Worm (Caenorhabditis elegans) whole organism, L1 larva: ENCODE measurements around the gene mdt-8.
A peak's percentile ranks its signal among the peaks of the same experiment; 100 is the strongest.

Source experiments
- C34B4.2 ChIP-seq: sonication (generic microtip); optimal IDR thresholded peaks from 2 replicates; lab custom pipeline; 2017; ENCODE audit warnings: mild to moderate bottlenecking, missing genetic modification characterization, missing compliant biosample characterization
- F16B12.6 ChIP-seq: fragments of 150-350 bp; optimal IDR thresholded peaks from 2 replicates; lab custom pipeline; 2014; ENCODE audit warnings: missing biosample characterization, missing genetic modification characterization
- Y116A8C.19 ChIP-seq: sonication (generic microtip); optimal IDR thresholded peaks from 2 replicates; lab custom pipeline; 2016; ENCODE audit warnings: missing compliant biosample characterization, missing genetic modification characterization, borderline replicate concordance
- aha-1 ChIP-seq: fragments of 150-350 bp; optimal IDR thresholded peaks from 2 replicates; lab custom pipeline; 2014; ENCODE audit warnings: missing biosample characterization, missing genetic modification characterization
- aly-2 ChIP-seq: fragments of 150-350 bp; optimal IDR thresholded peaks from 2 replicates; lab custom pipeline; 2014; ENCODE audit warnings: missing biosample characterization, missing genetic modification characterization
- ceh-63 ChIP-seq: fragments of 200-800 bp; sonication (Bioruptor generic); optimal IDR thresholded peaks from 2 replicates; lab custom pipeline; 2018; ENCODE audit warnings: mild to moderate bottlenecking, missing genetic modification characterization, missing compliant biosample characterization
- ceh-88 ChIP-seq: fragments of 200-800 bp; sonication (Bioruptor generic); IDR thresholded peaks from 2 replicates; pipeline ENCODE4 v1.3.6; 2022; ENCODE audit warnings: missing genetic modification characterization, missing compliant biosample characterization
- ceh-90 ChIP-seq: sonication (generic microtip); optimal IDR thresholded peaks from 2 replicates; lab custom pipeline; 2016; ENCODE audit warnings: missing genetic modification characterization, missing compliant biosample characterization
- dsc-1 ChIP-seq: sonication (generic microtip); optimal IDR thresholded peaks from 2 replicates; lab custom pipeline; 2016; ENCODE audit warnings: mild to moderate bottlenecking, missing genetic modification characterization, missing compliant biosample characterization
- efl-3 ChIP-seq: fragments of 200-800 bp; sonication (Bioruptor generic); optimal IDR thresholded peaks from 2 replicates; lab custom pipeline; 2018; ENCODE audit warnings: mild to moderate bottlenecking, missing genetic modification characterization, missing compliant biosample characterization
- egl-13 ChIP-seq: sonication (generic microtip); optimal IDR thresholded peaks from 2 replicates; lab custom pipeline; 2016; ENCODE audit warnings: missing genotype, missing genetic modification reagents, missing genetic modification characterization, missing compliant biosample characterization
- elt-3 ChIP-seq, 6 experiments: fragments of 150-350 bp in 1 of 6; sonication (generic microtip); optimal IDR thresholded peaks; 2 replicates each; lab custom pipeline; 2017 to 2018; ENCODE audit warnings: missing biosample characterization in 6 of 6, missing genetic modification characterization in 6 of 6, inconsistent platforms in 1 of 6
- fkh-10 ChIP-seq: sonication (generic microtip); optimal IDR thresholded peaks from 2 replicates; lab custom pipeline; 2017; ENCODE audit warnings: missing biosample characterization, missing genetic modification reagents, missing genetic modification characterization
- fkh-4 ChIP-seq: sonication (generic microtip); optimal IDR thresholded peaks from 2 replicates; lab custom pipeline; 2016; ENCODE audit warnings: missing compliant biosample characterization, missing genetic modification characterization, borderline replicate concordance
- fkh-8 ChIP-seq: sonication (generic microtip); optimal IDR thresholded peaks from 2 replicates; lab custom pipeline; 2016; ENCODE audit warnings: mild to moderate bottlenecking, missing genetic modification characterization, missing compliant biosample characterization
- grh-1 ChIP-seq: fragments of 200-800 bp; sonication (Bioruptor generic); IDR thresholded peaks from 2 replicates; pipeline ENCODE4 v1.3.6; 2022; ENCODE audit warnings: missing genetic modification reagents, missing genetic modification characterization, missing compliant biosample characterization
- hpl-2 ChIP-seq: fragments of 150-350 bp; optimal IDR thresholded peaks from 2 replicates; lab custom pipeline; 2014; ENCODE audit warnings: missing biosample characterization, missing genetic modification reagents, missing genetic modification characterization
- isw-1 ChIP-seq: fragments of 200-800 bp; sonication (Bioruptor generic); IDR thresholded peaks from 2 replicates; pipeline ENCODE4 v1.3.6; 2022; ENCODE audit warnings: missing genetic modification characterization, missing compliant biosample characterization
- jun-1 ChIP-seq: fragments of 150-350 bp; optimal IDR thresholded peaks from 2 replicates; lab custom pipeline; 2014; ENCODE audit warnings: missing biosample characterization, missing genetic modification reagents, missing genetic modification characterization
- lin-14 ChIP-seq: fragments of 200-800 bp; sonication (Bioruptor generic); optimal IDR thresholded peaks from 2 replicates; lab custom pipeline; 2018; ENCODE audit warnings: mild to moderate bottlenecking, missing genetic modification characterization, moderate library complexity, missing compliant biosample characterization
- lin-35 ChIP-seq, 2 experiments: fragments of 150-350 bp; optimal IDR thresholded peaks; 2 replicates each; lab custom pipeline; 2014; ENCODE audit warnings: missing biosample characterization in 2 of 2, missing genetic modification characterization in 2 of 2, missing genetic modification reagents in 2 of 2
- lin-39 ChIP-seq: fragments of 150-350 bp; optimal IDR thresholded peaks from 2 replicates; lab custom pipeline; 2014; ENCODE audit warnings: missing biosample characterization, missing genetic modification reagents, missing genetic modification characterization
- lsy-2 ChIP-seq, 2 experiments: fragments of 150-350 bp; optimal IDR thresholded peaks; 2 replicates each; lab custom pipeline; 2014; ENCODE audit warnings: missing biosample characterization in 2 of 2, missing genetic modification characterization in 2 of 2
- mab-9 ChIP-seq: fragments of 200-800 bp; sonication (Bioruptor generic); IDR thresholded peaks from 2 replicates; pipeline ENCODE4 v1.3.6; 2022; ENCODE audit warnings: missing genetic modification reagents, missing genetic modification characterization, missing compliant biosample characterization
- mdl-1 ChIP-seq, 2 experiments: fragments of 150-350 bp; optimal IDR thresholded peaks; 2 replicates each; lab custom pipeline; 2014 to 2017; ENCODE audit warnings: missing biosample characterization in 2 of 2, missing genetic modification characterization in 2 of 2, inconsistent platforms in 1 of 2
- mef-2 ChIP-seq: fragments of 150-350 bp; optimal IDR thresholded peaks from 2 replicates; lab custom pipeline; 2014; ENCODE audit warnings: missing biosample characterization, missing genetic modification characterization
- mep-1 ChIP-seq: fragments of 150-350 bp; optimal IDR thresholded peaks from 2 replicates; lab custom pipeline; 2014; ENCODE audit warnings: missing biosample characterization, missing genetic modification characterization
- nhr-11 ChIP-seq: fragments of 150-350 bp; optimal IDR thresholded peaks from 2 replicates; lab custom pipeline; 2014; ENCODE audit warnings: missing biosample characterization, missing genetic modification characterization
- nhr-19 ChIP-seq: fragments of 200-800 bp; sonication (Bioruptor generic); conservative IDR thresholded peaks from 2 replicates; pipeline ENCODE4 v1.3.6; 2022; ENCODE audit warnings: missing genetic modification characterization, missing compliant biosample characterization
- nhr-20 ChIP-seq: sonication (generic microtip); optimal IDR thresholded peaks from 2 replicates; lab custom pipeline; 2016; ENCODE audit warnings: mild to moderate bottlenecking, missing genetic modification characterization, missing compliant biosample characterization
- nhr-237 ChIP-seq: fragments of 150-350 bp; optimal IDR thresholded peaks from 2 replicates; lab custom pipeline; 2014; ENCODE audit warnings: missing biosample characterization, missing genetic modification characterization
- nhr-28 ChIP-seq: fragments of 150-350 bp; optimal IDR thresholded peaks from 2 replicates; lab custom pipeline; 2014; ENCODE audit warnings: missing biosample characterization, missing genetic modification characterization
- nhr-47 ChIP-seq: sonication (generic microtip); optimal IDR thresholded peaks from 2 replicates; lab custom pipeline; 2016; ENCODE audit warnings: mild to moderate bottlenecking, missing genetic modification characterization, moderate library complexity, missing compliant biosample characterization
- nhr-76 ChIP-seq: sonication (generic microtip); optimal IDR thresholded peaks from 2 replicates; lab custom pipeline; 2017; ENCODE audit warnings: missing biosample characterization, missing genetic modification characterization
- nhr-77 ChIP-seq: fragments of 150-350 bp; optimal IDR thresholded peaks from 2 replicates; lab custom pipeline; 2014; ENCODE audit warnings: missing biosample characterization, missing genetic modification characterization
- nhr-85 ChIP-seq: sonication (generic microtip); peaks from one replicate; lab custom pipeline; 2016; ENCODE audit warnings: missing genetic modification characterization, inconsistent platforms, missing compliant biosample characterization
- pag-3 ChIP-seq: sonication (generic microtip); optimal IDR thresholded peaks from 2 replicates; lab custom pipeline; 2017; ENCODE audit warnings: missing genetic modification characterization, mild to moderate bottlenecking, missing compliant biosample characterization, antibody characterized with exemption, borderline replicate concordance; ENCODE audit not compliant: insufficient read depth
- pax-3 ChIP-seq: fragments of 200-800 bp; sonication (Bioruptor generic); optimal IDR thresholded peaks from 2 replicates; lab custom pipeline; 2018; ENCODE audit warnings: mild to moderate bottlenecking, missing genetic modification characterization, moderate library complexity, missing compliant biosample characterization
- snpc-4 ChIP-seq: fragments of 150-350 bp; optimal IDR thresholded peaks from 2 replicates; lab custom pipeline; 2014; ENCODE audit warnings: missing biosample characterization, missing genetic modification characterization
- snu-23 ChIP-seq: sonication (generic microtip); optimal IDR thresholded peaks from 2 replicates; lab custom pipeline; 2016; ENCODE audit warnings: missing genetic modification characterization, missing compliant biosample characterization
- sup-37 ChIP-seq: fragments of 200-800 bp; sonication (Bioruptor generic); optimal IDR thresholded peaks from 2 replicates; lab custom pipeline; 2018; ENCODE audit warnings: mild to moderate bottlenecking, missing genetic modification characterization, missing compliant biosample characterization
- tlp-1 ChIP-seq: fragments of 150-350 bp; optimal IDR thresholded peaks from 2 replicates; lab custom pipeline; 2014; ENCODE audit warnings: missing biosample characterization, missing genetic modification characterization
- unc-30 ChIP-seq: sonication (generic microtip); optimal IDR thresholded peaks from 2 replicates; lab custom pipeline; 2017; ENCODE audit warnings: missing biosample characterization, missing genetic modification characterization
- unc-98 ChIP-seq: fragments of 200-800 bp; sonication (Bioruptor generic); IDR thresholded peaks from 2 replicates; pipeline ENCODE4 v1.3.6; 2022; ENCODE audit warnings: missing genetic modification characterization, missing compliant biosample characterization
- vab-15 ChIP-seq: sonication (generic microtip); optimal IDR thresholded peaks from 2 replicates; lab custom pipeline; 2017; ENCODE audit warnings: missing genotype, mild to moderate bottlenecking, missing genetic modification characterization, missing compliant biosample characterization
- xbp-1 ChIP-seq: sonication (generic microtip); optimal IDR thresholded peaks from 2 replicates; lab custom pipeline; 2016; ENCODE audit warnings: missing genetic modification characterization, missing compliant biosample characterization
- zag-1 ChIP-seq: fragments of 150-350 bp; optimal IDR thresholded peaks from 2 replicates; lab custom pipeline; 2014; ENCODE audit warnings: missing biosample characterization, missing genetic modification characterization
- zip-4 ChIP-seq: fragments of 200-800 bp; sonication (Bioruptor generic); optimal IDR thresholded peaks from 2 replicates; lab custom pipeline; 2018; ENCODE audit warnings: mild to moderate bottlenecking, missing genetic modification characterization, moderate library complexity, missing compliant biosample characterization
- ztf-11 ChIP-seq, 2 experiments: sonication (generic microtip); optimal IDR thresholded peaks; 2 replicates each; lab custom pipeline; 2016 to 2017; ENCODE audit warnings: missing genetic modification characterization in 2 of 2, missing biosample characterization in 1 of 2, missing compliant biosample characterization in 1 of 2
- ztf-4 ChIP-seq: fragments of 150-350 bp; optimal IDR thresholded peaks from 2 replicates; lab custom pipeline; 2014; ENCODE audit warnings: missing biosample characterization, missing genetic modification characterization

The mdt-8 gene

DNA sequence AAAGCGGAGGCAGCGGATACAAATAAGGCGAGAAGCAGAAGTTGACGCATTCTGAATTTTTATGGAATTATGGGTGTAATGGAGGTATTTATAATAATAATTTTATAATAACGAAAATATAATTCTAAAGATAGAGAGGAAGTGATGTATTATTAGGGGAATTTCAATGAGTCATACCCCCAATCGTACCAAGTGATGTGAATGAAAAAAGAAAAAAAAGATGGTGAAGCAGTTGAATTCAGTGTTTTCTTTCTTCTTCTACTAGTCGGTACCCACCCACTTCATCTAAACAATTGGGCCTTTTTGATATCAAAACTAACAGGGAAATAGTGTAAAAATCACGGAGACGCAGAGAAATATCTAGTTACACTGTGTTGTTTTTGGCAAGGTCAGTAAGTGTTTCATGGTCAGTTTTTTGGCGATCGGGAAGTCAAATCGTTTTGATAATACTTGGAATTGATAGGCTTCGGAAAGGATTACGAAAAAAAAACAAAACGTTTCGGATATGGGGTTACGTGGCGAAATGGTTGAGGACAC, 46.9 kb downstream of the mdt-8 start, which contains the start of gene ttr-18 (continued):
- TF ChIP-seq mab-9 (GFP tag; lab: Robert Waterston, UW) (no peak), fkh-10 (no peak), vab-15 (tag; lab: Kevin White, UChicago) (no peak), mep-1 (tag; lab: Kevin White, UChicago) (no peak), nhr-47 (no peak), nhr-85 (tag; lab: Kevin White, UChicago) (peak; percentile 77), nhr-77 (tag; lab: Kevin White, UChicago) (no peak), elt-3 (tag; optimal IDR thresholded peaks at IDR 0.05; lab: Kevin White, UChicago) (peak in 1 of 6 experiments; percentile 40), dsc-1 (tag; lab: Kevin White, UChicago) (no peak), nhr-28 (tag; lab: Kevin White, UChicago) (no peak), xbp-1 (tag; lab: Kevin White, UChicago) (no peak), zip-4 (GFP tag; lab: Kevin White, UChicago) (no peak)

DNA sequence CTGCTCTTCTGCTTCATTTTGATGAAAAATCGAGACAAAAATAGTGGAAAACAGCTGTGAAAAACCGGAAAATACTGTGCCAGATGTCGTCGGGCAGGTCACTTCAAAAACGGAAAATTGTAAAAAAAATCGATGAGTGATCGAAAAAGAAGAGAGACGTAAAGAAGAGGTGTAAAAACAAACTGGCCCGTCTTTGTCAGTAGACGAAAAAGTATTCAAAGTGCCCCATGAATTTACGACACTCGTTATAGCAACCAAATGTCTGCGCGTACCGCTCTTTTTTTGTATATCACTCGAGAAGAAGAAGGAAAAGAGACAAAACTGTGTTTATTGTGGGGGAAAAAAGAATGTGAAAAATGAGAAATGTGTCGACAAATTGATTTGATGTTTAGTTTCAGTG, 48.4 kb downstream of the mdt-8 start, which contains the start of gene twk-5:
TSS of gene twk-5 (minus strand) at position 101 of the 400 bp plus-strand sequence.
- TF ChIP-seq zag-1 (no peak), nhr-11 (no peak), nhr-47 (no peak), lin-39 (tag; lab: Kevin White, UChicago) (no peak), grh-1 (no peak), lsy-2 (tag; optimal IDR thresholded peaks at IDR 0.05; lab: Kevin White, UChicago) (peak in 1 of 2 experiments; percentile 7), nhr-19 (GFP tag; lab: Robert Waterston, UW) (no peak), sup-37 (no peak), nhr-85 (tag; lab: Kevin White, UChicago) (peak; percentile 67), jun-1 (tag; lab: Kevin White, UChicago) (no peak), unc-98 (GFP tag; lab: Robert Waterston, UW) (no peak), mep-1 (tag; lab: Kevin White, UChicago) (no peak), ceh-63 (GFP tag; lab: Kevin White, UChicago) (no peak), Y116A8C.19 (tag; lab: Kevin White, UChicago) (no peak), lin-14 (peak; percentile 17), isw-1 (no peak), egl-13 (tag; lab: Kevin White, UChicago) (no peak), snu-23 (GFP tag; lab: Kevin White, UChicago) (peak; percentile 4), aly-2 (tag; lab: Kevin White, UChicago) (no peak), efl-3 (no peak), mef-2 (tag; lab: Kevin White, UChicago) (no peak), nhr-76 (tag; lab: Kevin White, UChicago) (no peak), fkh-4 (tag; lab: Kevin White, UChicago) (no peak)

DNA sequence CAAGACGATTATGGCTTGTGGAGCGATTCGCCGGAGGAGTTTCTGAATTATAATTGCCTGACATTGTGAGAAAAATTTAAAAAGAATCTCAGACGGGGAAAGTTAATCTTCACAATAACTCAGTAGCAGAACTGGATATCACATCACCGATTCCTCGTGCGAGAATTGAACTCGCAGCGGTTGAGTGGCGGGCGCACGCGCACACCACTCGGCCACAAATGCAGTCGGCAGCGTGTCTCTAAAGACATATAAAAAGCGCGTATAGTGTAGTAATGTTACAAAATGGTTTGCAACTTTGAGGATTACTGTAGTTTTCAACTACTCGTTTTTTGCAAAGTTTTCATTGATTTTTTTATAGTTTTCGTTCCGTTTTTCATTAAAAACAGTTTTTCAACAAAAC, 49.0 kb downstream of the mdt-8 start:
- TF ChIP-seq ceh-88 (GFP tag; lab: Robert Waterston, UW) (peak; percentile 60), vab-15 (tag; lab: Kevin White, UChicago) (peak; percentile 48), pax-3 (no peak), nhr-237 (tag; lab: Kevin White, UChicago) (no peak), pag-3 (tag; lab: Kevin White, UChicago) (no peak), mdl-1 (tag; optimal IDR thresholded peaks at IDR 0.05; lab: Kevin White, UChicago) (peak in 1 of 2 experiments; percentile 85), tlp-1 (tag; lab: Kevin White, UChicago) (no peak), jun-1 (tag; lab: Kevin White, UChicago) (peak; percentile 63), snpc-4 (tag; lab: Kevin White, UChicago) (peak; percentile 51), nhr-20 (tag; lab: Kevin White, UChicago) (peak; percentile 68), ztf-4 (tag; lab: Kevin White, UChicago) (peak; percentile 14), unc-30 (tag; lab: Kevin White, UChicago) (no peak), ztf-11 (tag; optimal IDR thresholded peaks at IDR 0.05; lab: Kevin White, UChicago) (peak in 1 of 2 experiments; percentile 52), fkh-8 (tag; lab: Kevin White, UChicago) (peak; percentile 70), C34B4.2 (tag; lab: Kevin White, UChicago) (no peak), ceh-90 (no peak), nhr-77 (tag; lab: Kevin White, UChicago) (peak; percentile 41), aha-1 (tag; lab: Kevin White, UChicago) (no peak), fkh-4 (tag; lab: Kevin White, UChicago) (no peak), lin-35 (GFP tag; optimal IDR thresholded peaks at IDR 0.05; lab: Kevin White, UChicago) (peak; percentile 69 to 84), F16B12.6 (peak; percentile 46), lin-14 (no peak), ceh-63 (GFP tag; lab: Kevin White, UChicago) (no peak), hpl-2 (GFP tag; lab: Kevin White, UChicago) (no peak)
